Fruit fly (Drosophila melanogaster) Kc167 (cell line): ENCODE measurements around the gene Desi.

Experiments
- Sin3A ChIP-seq: fragments of >200 bp; optimal IDR thresholded peaks from 2 replicates; lab custom pipeline; 2018; ENCODE audit warnings: missing external identifiers
- insv ChIP-seq: fragments of >200 bp; optimal IDR thresholded peaks from 3 replicates; lab custom pipeline; 2018; ENCODE audit warnings: missing external identifiers
- psq ChIP-seq: fragments of >200 bp; optimal IDR thresholded peaks from 2 replicates; lab custom pipeline; 2017; ENCODE audit warnings: missing external identifiers
- ttk ChIP-seq: sonication (Bioruptor generic); optimal IDR thresholded peaks from 2 replicates; lab custom pipeline; 2017; ENCODE audit warnings: missing external identifiers

DNA sequence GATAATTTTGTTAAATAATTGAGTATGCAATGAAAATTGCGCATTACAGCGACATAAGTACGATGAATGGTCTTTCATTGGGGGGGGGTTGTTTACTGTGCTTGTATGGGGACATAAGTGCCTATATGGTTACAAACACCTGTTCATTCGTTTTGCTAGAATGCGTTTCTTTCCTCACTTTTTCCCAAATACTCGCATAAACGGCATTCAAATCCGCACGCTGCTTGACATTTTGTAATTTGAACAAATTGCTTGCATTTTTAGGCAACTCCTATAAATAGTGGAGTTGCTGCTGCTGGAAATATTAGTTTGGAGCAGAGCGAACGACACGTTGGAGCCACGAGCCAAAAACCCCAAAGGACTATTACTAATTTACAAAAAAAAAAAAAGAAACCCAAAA, at the start of gene Desi:
- no peak for TF ChIP-seq psq
- TF ChIP-seq insv (lab: Kevin White, UChicago) = no peak
- no peak for TF ChIP-seq ttk (lab: Kevin White, UChicago)
- no peak for TF ChIP-seq Sin3A (lab: Kevin White, UChicago)
